Worm (Caenorhabditis elegans) whole organism, midembryonic: ENCODE data around the gene cest-19.

ENCODE experiments used
- flt-1 ChIP-seq: fragments of 200-800 bp; sonication (Bioruptor generic); IDR thresholded peaks from 2 replicates; pipeline ENCODE4 v1.3.6; 2022; ENCODE audit warnings: missing genetic modification characterization, missing compliant biosample characterization
- med-1 ChIP-seq: sonication (generic microtip); optimal IDR thresholded peaks from 2 replicates; lab custom pipeline; 2017; ENCODE audit warnings: missing genetic modification characterization, mild to moderate bottlenecking, missing compliant biosample characterization, antibody characterized with exemption, missing genetic modification reagents; ENCODE audit not compliant: insufficient read depth
- tab-1 ChIP-seq: fragments of 200-800 bp; sonication (Bioruptor generic); IDR thresholded peaks from 2 replicates; pipeline ENCODE4 v1.3.6; 2022; ENCODE audit warnings: missing genetic modification characterization, missing compliant biosample characterization
- ztf-23 ChIP-seq: fragments of 200-800 bp; sonication (Bioruptor generic); IDR thresholded peaks from 2 replicates; pipeline ENCODE4 v1.3.6; 2022; ENCODE audit warnings: missing genetic modification reagents, missing genetic modification characterization, missing compliant biosample characterization
- ztf-29 ChIP-seq: fragments of 200-800 bp; sonication (Bioruptor generic); IDR thresholded peaks from 2 replicates; pipeline ENCODE4 v1.3.6; 2022; ENCODE audit warnings: missing genetic modification reagents, missing genetic modification characterization, missing compliant biosample characterization

DNA sequence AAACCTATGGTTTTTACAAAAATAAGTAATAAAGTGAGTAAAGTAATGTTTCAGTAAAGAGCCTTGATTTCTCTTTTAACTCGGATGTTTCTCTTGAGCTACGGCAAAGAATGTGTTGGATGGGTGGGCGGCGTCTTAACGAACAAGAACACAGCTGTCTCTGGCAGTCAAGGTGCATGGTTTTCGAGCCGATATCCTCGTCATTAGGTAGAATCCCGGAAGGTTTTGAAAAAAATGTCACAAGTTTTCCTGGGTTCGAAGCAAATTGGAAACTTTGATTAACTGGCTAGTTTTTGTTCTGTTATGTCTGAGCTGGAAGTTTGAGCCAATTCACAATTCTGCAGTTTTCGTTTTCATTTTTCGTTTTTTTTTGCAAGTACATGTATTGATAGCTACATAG is 39.4 kb upstream of the cest-19 start, which contains the start of gene B0403.6:
- TF ChIP-seq tab-1 (GFP tag; lab: Robert Waterston, UW): no peak
- TF ChIP-seq ztf-29 (GFP tag; lab: Robert Waterston, UW): no peak
- no peak for TF ChIP-seq flt-1 (GFP tag; lab: Robert Waterston, UW)
- TF ChIP-seq med-1 (GFP tag; lab: Kevin White, UChicago): no peak
- no peak for TF ChIP-seq ztf-23
